Worm (Caenorhabditis elegans) whole organism, L2 larva: ENCODE data around the gene C55B6.4.
A peak's percentile ranks its signal among the peaks of the same experiment; 100 is the strongest.

ENCODE experiments used
- C34F6.9 ChIP-seq: fragments of 150-350 bp; optimal IDR thresholded peaks from 2 replicates; lab custom pipeline; 2014; ENCODE audit warnings: missing biosample characterization, missing genetic modification characterization
- F13H6.1 ChIP-seq: sonication (generic microtip); optimal IDR thresholded peaks from 2 replicates; lab custom pipeline; 2016; ENCODE audit warnings: missing genetic modification characterization, missing compliant biosample characterization
- R02D3.7 ChIP-seq: fragments of 150-350 bp; optimal IDR thresholded peaks from 2 replicates; lab custom pipeline; 2014; ENCODE audit warnings: missing biosample characterization, missing genetic modification characterization
- Y55F3AM.14 ChIP-seq: fragments of 200-800 bp; sonication (Bioruptor generic); optimal IDR thresholded peaks from 2 replicates; lab custom pipeline; 2018; ENCODE audit warnings: mild to moderate bottlenecking, missing genetic modification characterization, missing compliant biosample characterization
- ZK546.5 ChIP-seq: sonication (generic microtip); optimal IDR thresholded peaks from 2 replicates; lab custom pipeline; 2017; ENCODE audit warnings: missing biosample characterization, missing genetic modification characterization
- alr-1 ChIP-seq: fragments of 150-350 bp; optimal IDR thresholded peaks from 2 replicates; lab custom pipeline; 2014; ENCODE audit warnings: missing biosample characterization, missing genetic modification characterization
- aly-2 ChIP-seq: fragments of 150-350 bp; optimal IDR thresholded peaks from 2 replicates; lab custom pipeline; 2014; ENCODE audit warnings: missing biosample characterization, missing genetic modification characterization
- blmp-1 ChIP-seq: sonication (generic microtip); optimal IDR thresholded peaks from 2 replicates; lab custom pipeline; 2017; ENCODE audit warnings: missing genetic modification characterization, mild to moderate bottlenecking, missing compliant biosample characterization, antibody characterized with exemption, moderate library complexity; ENCODE audit not compliant: insufficient read depth
- ceh-82 ChIP-seq: fragments of 150-350 bp; optimal IDR thresholded peaks from 2 replicates; lab custom pipeline; 2014; ENCODE audit warnings: missing biosample characterization, missing genetic modification characterization
- crh-2 ChIP-seq: sonication (generic microtip); optimal IDR thresholded peaks from 2 replicates; lab custom pipeline; 2017; ENCODE audit warnings: missing biosample characterization, missing genetic modification characterization
- dmd-4 ChIP-seq: sonication (generic microtip); optimal IDR thresholded peaks from 2 replicates; lab custom pipeline; 2017; ENCODE audit warnings: missing biosample characterization, missing genetic modification characterization
- elt-3 ChIP-seq: sonication (generic microtip); optimal IDR thresholded peaks from 2 replicates; lab custom pipeline; 2017; ENCODE audit warnings: missing biosample characterization, missing genetic modification characterization
- fos-1 ChIP-seq: fragments of 150-350 bp; optimal IDR thresholded peaks from 2 replicates; lab custom pipeline; 2014; ENCODE audit warnings: missing biosample characterization, missing genetic modification characterization
- gmeb-1 ChIP-seq: fragments of 150-350 bp; optimal IDR thresholded peaks from 2 replicates; lab custom pipeline; 2014; ENCODE audit warnings: missing biosample characterization, missing genetic modification characterization
- lin-11 ChIP-seq: fragments of 150-350 bp; sonication (generic microtip); optimal IDR thresholded peaks from 2 replicates; lab custom pipeline; 2014; ENCODE audit warnings: missing biosample characterization, missing genetic modification characterization, inconsistent platforms, mixed read lengths
- lin-13 ChIP-seq: fragments of 150-350 bp; optimal IDR thresholded peaks from 2 replicates; lab custom pipeline; 2014; ENCODE audit warnings: missing biosample characterization, missing genetic modification reagents, missing genetic modification characterization
- lin-39 ChIP-seq: fragments of 150-350 bp; optimal IDR thresholded peaks from 2 replicates; lab custom pipeline; 2014; ENCODE audit warnings: missing biosample characterization, missing genetic modification reagents, missing genetic modification characterization
- nhr-10 ChIP-seq: sonication (generic microtip); optimal IDR thresholded peaks from 2 replicates; lab custom pipeline; 2017; ENCODE audit warnings: missing biosample characterization, missing genetic modification characterization
- nhr-11 ChIP-seq: fragments of 150-350 bp; optimal IDR thresholded peaks from 2 replicates; lab custom pipeline; 2014; ENCODE audit warnings: missing biosample characterization, missing genetic modification characterization
- nhr-129 ChIP-seq: fragments of 150-350 bp; optimal IDR thresholded peaks from 2 replicates; lab custom pipeline; 2014; ENCODE audit warnings: missing biosample characterization, missing genetic modification characterization
- nhr-23 ChIP-seq: fragments of 150-350 bp; optimal IDR thresholded peaks from 2 replicates; lab custom pipeline; 2014; ENCODE audit warnings: missing biosample characterization, missing genetic modification reagents, missing genetic modification characterization
- nhr-237 ChIP-seq: fragments of 150-350 bp; optimal IDR thresholded peaks from 2 replicates; lab custom pipeline; 2014; ENCODE audit warnings: missing biosample characterization, missing genetic modification characterization
- nhr-25 ChIP-seq: fragments of 150-350 bp; sonication (generic microtip); optimal IDR thresholded peaks from 3 replicates; lab custom pipeline; 2014; ENCODE audit warnings: missing biosample characterization, missing genetic modification characterization
- peb-1 ChIP-seq: fragments of 150-350 bp; optimal IDR thresholded peaks from 2 replicates; lab custom pipeline; 2014; ENCODE audit warnings: missing biosample characterization, missing genetic modification characterization
- sem-4 ChIP-seq: fragments of 150-350 bp; optimal IDR thresholded peaks from 2 replicates; lab custom pipeline; 2014; ENCODE audit warnings: missing biosample characterization, missing genetic modification reagents, missing genetic modification characterization
- sma-3 ChIP-seq: sonication (generic microtip); optimal IDR thresholded peaks from 2 replicates; lab custom pipeline; 2016; ENCODE audit warnings: missing genetic modification reagents, missing genetic modification characterization, missing compliant biosample characterization
- sma-9 ChIP-seq, 2 experiments: fragments of 150-350 bp in 1 of 2; sonication (generic microtip) in 1 of 2; optimal IDR thresholded peaks; 2 replicates each; lab custom pipeline; 2014 to 2016; ENCODE audit warnings: missing genetic modification characterization in 2 of 2, mild to moderate bottlenecking in 1 of 2, missing biosample characterization in 1 of 2, missing compliant biosample characterization in 1 of 2, missing genetic modification reagents in 1 of 2, moderate library complexity in 1 of 2
- snpc-4 ChIP-seq: fragments of 150-350 bp; optimal IDR thresholded peaks from 2 replicates; lab custom pipeline; 2014; ENCODE audit warnings: missing biosample characterization, missing genetic modification characterization
- unc-55 ChIP-seq: fragments of 150-350 bp; sonication (generic microtip); optimal IDR thresholded peaks from 3 replicates; lab custom pipeline; 2014; ENCODE audit warnings: missing biosample characterization, missing genetic modification reagents, missing genetic modification characterization
- unc-62 ChIP-seq: fragments of 150-350 bp; optimal IDR thresholded peaks from 2 replicates; lab custom pipeline; 2014; ENCODE audit warnings: missing biosample characterization, missing genetic modification reagents, missing genetic modification characterization
- zag-1 ChIP-seq: fragments of 150-350 bp; optimal IDR thresholded peaks from 2 replicates; lab custom pipeline; 2014; ENCODE audit warnings: missing biosample characterization, missing genetic modification characterization
- ztf-1 ChIP-seq: fragments of 200-800 bp; sonication (Bioruptor generic); conservative IDR thresholded peaks from 2 replicates; pipeline ENCODE4 v1.3.6; 2022; ENCODE audit warnings: missing genetic modification characterization, missing compliant biosample characterization

The C55B6.4 gene

DNA sequence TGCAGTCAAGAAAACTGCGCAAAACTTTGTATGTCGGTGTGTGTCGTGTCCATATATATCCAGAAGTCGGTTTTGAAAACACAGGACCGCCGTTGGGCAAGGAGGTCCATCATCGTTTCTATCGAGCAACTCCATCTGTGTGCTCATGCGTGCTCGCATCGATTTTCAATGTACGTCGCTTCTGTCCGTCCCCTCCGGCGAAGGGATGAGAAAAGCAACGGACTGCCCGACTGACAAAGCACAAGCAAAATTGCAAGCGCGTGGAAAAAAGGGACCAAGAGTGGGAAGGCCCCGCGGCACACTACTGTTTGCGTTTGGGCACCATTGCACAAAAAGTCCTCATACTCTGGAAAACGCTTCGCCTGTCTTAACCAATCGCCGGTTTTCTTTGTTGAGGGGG, 34.9 kb upstream of the C55B6.4 start:
- TF ChIP-seq sma-3 (no peak), unc-55 (GFP tag; lab: Kevin White, UChicago) (peak; percentile 30)

DNA sequence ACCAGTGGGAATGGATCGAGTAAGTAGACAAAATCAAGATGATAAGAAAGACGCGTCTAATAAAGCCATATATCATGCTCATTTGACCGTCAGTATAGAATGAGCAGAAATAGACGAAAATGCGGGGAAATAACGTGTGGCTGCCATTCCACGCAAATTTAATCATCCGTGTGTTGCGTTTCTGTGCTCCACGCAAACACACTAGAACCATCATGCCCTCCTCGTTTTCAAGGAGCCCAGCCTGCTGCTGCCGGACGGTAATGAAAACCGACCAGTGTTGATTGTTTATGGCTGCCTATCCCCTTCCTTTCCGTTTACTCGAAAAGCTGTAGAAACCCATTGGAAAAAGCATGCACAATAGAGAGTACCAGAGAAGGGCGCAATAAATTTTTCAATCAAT, 32.7 kb upstream of the C55B6.4 start:
- no peak for TF ChIP-seq ZK546.5 (tag; lab: Kevin White, UChicago)
- no peak for TF ChIP-seq dmd-4 (tag; lab: Kevin White, UChicago)
- no peak for TF ChIP-seq C34F6.9
- no peak for TF ChIP-seq nhr-237 (tag; lab: Kevin White, UChicago)
- TF ChIP-seq elt-3 (tag; lab: Kevin White, UChicago) = no peak
- no peak for TF ChIP-seq lin-13
- TF ChIP-seq crh-2 (tag; lab: Kevin White, UChicago) = no peak
- TF ChIP-seq ceh-82 (tag; lab: Kevin White, UChicago) = no peak
- no peak for TF ChIP-seq nhr-10 (tag; lab: Kevin White, UChicago)
- no peak for TF ChIP-seq blmp-1 (tag; lab: Kevin White, UChicago)
- TF ChIP-seq peb-1 (tag; lab: Kevin White, UChicago) = no peak
- no peak for TF ChIP-seq F13H6.1 (tag; lab: Kevin White, UChicago)
- TF ChIP-seq unc-62 = no peak
- no peak for TF ChIP-seq snpc-4 (tag; lab: Kevin White, UChicago)
- no peak for TF ChIP-seq alr-1 (tag; lab: Kevin White, UChicago)
- TF ChIP-seq nhr-25 = no peak
- TF ChIP-seq R02D3.7 (tag; lab: Kevin White, UChicago) = no peak

DNA sequence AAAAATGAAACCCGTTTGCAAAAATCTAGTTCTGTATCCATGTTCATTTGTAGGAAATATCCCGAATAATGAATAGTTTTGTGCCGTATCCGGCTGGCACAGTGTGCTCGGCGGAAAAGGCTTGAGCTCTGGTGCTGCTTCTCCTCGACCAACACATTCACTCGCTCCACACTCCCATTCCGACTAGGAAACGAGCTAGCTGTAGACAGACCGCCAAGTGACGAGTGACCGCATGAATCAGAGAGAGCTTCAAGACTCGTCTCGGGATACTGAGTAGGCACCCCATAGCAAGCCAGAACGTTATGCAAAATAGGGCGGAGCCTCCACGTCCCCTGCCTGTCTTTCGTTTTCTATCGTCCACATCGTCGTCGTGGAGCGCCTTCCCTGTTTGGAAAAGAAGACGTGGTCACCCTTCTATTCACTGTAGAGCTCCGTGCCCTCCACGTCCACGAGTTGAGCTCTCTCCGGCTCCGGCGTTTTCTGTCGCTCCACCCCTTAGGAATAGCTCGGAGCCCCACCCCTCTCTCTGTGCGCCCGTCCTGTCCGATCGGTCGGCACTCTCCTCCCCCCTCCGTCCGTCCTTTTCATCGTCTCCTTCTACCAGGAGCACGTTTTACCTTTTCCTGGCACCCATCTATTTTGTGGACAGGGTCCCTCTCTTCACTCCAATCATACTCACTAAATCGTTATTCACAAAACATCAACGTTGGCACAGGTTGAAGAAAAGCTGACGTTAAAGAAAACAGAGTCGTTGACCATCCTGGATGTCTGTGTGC, 30.4 kb upstream of the C55B6.4 start, which contains the start of gene syd-9:
TSS of gene syd-9 (plus strand) at position 394 of the 776 bp plus-strand sequence.
- TF ChIP-seq nhr-129 (tag; lab: Kevin White, UChicago) (peak; percentile 44), R02D3.7 (tag; lab: Kevin White, UChicago) (no peak), nhr-23 (no peak), unc-62 (no peak), aly-2 (tag; lab: Kevin White, UChicago) (no peak), sma-9 (GFP tag; optimal IDR thresholded peaks at IDR 0.05; lab: Kevin White, UChicago) (peak; percentile 19), sma-9 (tag; optimal IDR thresholded peaks at IDR 0.05; lab: Kevin White, UChicago) (no peak), lin-39 (tag; lab: Kevin White, UChicago) (no peak), Y55F3AM.14 (no peak), peb-1 (tag; lab: Kevin White, UChicago) (no peak), lin-11 (no peak), elt-3 (tag; lab: Kevin White, UChicago) (no peak), ztf-1 (GFP tag; lab: Robert Waterston, UW) (no peak), blmp-1 (tag; lab: Kevin White, UChicago) (no peak)

DNA sequence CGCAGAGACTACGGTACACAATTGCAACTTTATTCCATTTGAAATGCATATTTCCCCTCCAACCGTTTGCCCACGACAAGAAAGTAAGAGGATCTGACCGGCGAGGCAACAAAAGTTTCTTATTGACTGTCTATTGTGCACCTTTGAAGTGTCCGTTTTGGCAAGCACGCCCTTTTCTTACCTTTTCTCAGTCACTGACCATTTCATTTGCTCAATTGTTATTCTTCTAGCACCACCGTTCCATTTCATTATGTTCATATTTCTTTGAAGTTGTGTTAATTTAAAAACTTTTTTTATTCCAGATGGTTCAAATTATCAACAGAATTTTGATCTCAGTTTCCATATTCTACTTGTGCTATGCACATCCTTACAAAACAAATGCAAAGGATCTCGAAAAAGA, 23.9 kb upstream of the C55B6.4 start, which contains the start of gene spp-22:
TSS of gene spp-22 (plus strand) at position 301 of the 400 bp plus-strand sequence.
- TF ChIP-seq elt-3 (tag; lab: Kevin White, UChicago) (no peak), lin-39 (tag; lab: Kevin White, UChicago) (no peak), crh-2 (tag; lab: Kevin White, UChicago) (no peak), zag-1 (no peak), ZK546.5 (tag; lab: Kevin White, UChicago) (no peak), nhr-11 (tag; lab: Kevin White, UChicago) (no peak), gmeb-1 (no peak), lin-11 (no peak), sma-9 (GFP tag; optimal IDR thresholded peaks at IDR 0.05; lab: Kevin White, UChicago) (no peak), sma-9 (tag; optimal IDR thresholded peaks at IDR 0.05; lab: Kevin White, UChicago) (no peak), alr-1 (tag; lab: Kevin White, UChicago) (no peak), snpc-4 (tag; lab: Kevin White, UChicago) (no peak), fos-1 (tag; lab: Kevin White, UChicago) (no peak), sem-4 (no peak)
